Worm (Caenorhabditis elegans) whole organism, L4 larva: ENCODE results near the gene F16B4.7.

Experiments
- F26F4.8 ChIP-seq: fragments of 200-800 bp; sonication (Bioruptor generic); conservative IDR thresholded peaks from 2 replicates; pipeline ENCODE4 v1.3.6; 2022; ENCODE audit warnings: missing genetic modification characterization, missing compliant biosample characterization
- F49E8.2 ChIP-seq: sonication (generic microtip); optimal IDR thresholded peaks from 2 replicates; lab custom pipeline; 2016; ENCODE audit warnings: missing compliant biosample characterization, mild to moderate bottlenecking, missing genetic modification characterization, borderline replicate concordance
- R02D3.7 ChIP-seq: fragments of 150-350 bp; sonication (generic microtip); optimal IDR thresholded peaks from 3 replicates; lab custom pipeline; 2014; ENCODE audit warnings: missing biosample characterization, missing genetic modification characterization
- T20F7.1 ChIP-seq: fragments of 200-800 bp; sonication (Bioruptor generic); optimal IDR thresholded peaks from 2 replicates; lab custom pipeline; 2018; ENCODE audit warnings: mild to moderate bottlenecking, missing genetic modification characterization, missing compliant biosample characterization
- Y48G9A.11 ChIP-seq: fragments of 200-800 bp; sonication (Bioruptor generic); IDR thresholded peaks from 2 replicates; pipeline ENCODE4 v1.3.6; 2022; ENCODE audit warnings: missing genetic modification reagents, missing genetic modification characterization, missing compliant biosample characterization
- Y5F2A.4 ChIP-seq: fragments of 200-800 bp; sonication (Bioruptor generic); optimal IDR thresholded peaks from 2 replicates; lab custom pipeline; 2018; ENCODE audit warnings: mild to moderate bottlenecking, missing genetic modification characterization, missing compliant biosample characterization
- ZK546.5 ChIP-seq, 2 experiments: sonication (generic microtip); optimal IDR thresholded peaks; 2 replicates each; lab custom pipeline; 2017; ENCODE audit warnings: missing biosample characterization in 2 of 2, missing genetic modification characterization in 2 of 2
- aha-1 ChIP-seq: fragments of 150-350 bp; peaks from one replicate; lab custom pipeline; 2014; ENCODE audit warnings: missing biosample characterization, missing genetic modification characterization
- ama-1 ChIP-seq: fragments of 150-350 bp; optimal IDR thresholded peaks from 2 replicates; lab custom pipeline; 2014; ENCODE audit warnings: inconsistent platforms, mixed read lengths
- ceh-82 ChIP-seq: sonication (generic microtip); optimal IDR thresholded peaks from 2 replicates; lab custom pipeline; 2017; ENCODE audit warnings: missing biosample characterization, missing genetic modification characterization
- ces-1 ChIP-seq: fragments of 150-350 bp; sonication (generic microtip); optimal IDR thresholded peaks from 4 replicates; lab custom pipeline; 2014; ENCODE audit warnings: missing biosample characterization, missing genetic modification reagents, missing genetic modification characterization
- ctbp-1 ChIP-seq: fragments of 200-800 bp; sonication (Bioruptor generic); IDR thresholded peaks from 2 replicates; pipeline ENCODE4 v1.3.6; 2022; ENCODE audit warnings: missing genetic modification reagents, missing genetic modification characterization, missing compliant biosample characterization
- daf-19 ChIP-seq: fragments of 200-800 bp; sonication (Bioruptor generic); conservative IDR thresholded peaks from 2 replicates; pipeline ENCODE4 v1.3.6; 2022; ENCODE audit warnings: missing genetic modification characterization, missing compliant biosample characterization
- dmd-6 ChIP-seq: fragments of 200-800 bp; sonication (Bioruptor generic); IDR thresholded peaks from 2 replicates; pipeline ENCODE4 v1.3.6; 2022; ENCODE audit warnings: missing genetic modification reagents, missing genetic modification characterization, missing compliant biosample characterization
- dmd-8 ChIP-seq: fragments of 200-800 bp; sonication (Bioruptor generic); IDR thresholded peaks from 2 replicates; pipeline ENCODE4 v1.3.6; 2022; ENCODE audit warnings: missing genetic modification characterization, missing compliant biosample characterization
- dve-1 ChIP-seq: sonication (generic microtip); optimal IDR thresholded peaks from 2 replicates; lab custom pipeline; 2017; ENCODE audit warnings: antibody characterized with exemption, mild to moderate bottlenecking, missing genetic modification characterization, missing compliant biosample characterization; ENCODE audit not compliant: insufficient read depth
- fkh-10 ChIP-seq: fragments of 150-350 bp; optimal IDR thresholded peaks from 2 replicates; lab custom pipeline; 2014; ENCODE audit warnings: missing biosample characterization, missing genetic modification reagents, missing genetic modification characterization
- hif-1 ChIP-seq, 2 experiments: sonication (generic microtip); optimal IDR thresholded peaks; 2 replicates each; lab custom pipeline; 2016 to 2017; ENCODE audit warnings: missing compliant biosample characterization in 2 of 2, missing genetic modification characterization in 2 of 2, missing genetic modification reagents in 2 of 2, missing genotype in 2 of 2, mild to moderate bottlenecking in 1 of 2
- hlh-11 ChIP-seq: fragments of 200-800 bp; sonication (Bioruptor generic); optimal IDR thresholded peaks from 2 replicates; lab custom pipeline; 2018; ENCODE audit warnings: mild to moderate bottlenecking, missing genetic modification characterization, missing compliant biosample characterization
- hlh-30 ChIP-seq: sonication (generic microtip); optimal IDR thresholded peaks from 2 replicates; lab custom pipeline; 2017; ENCODE audit warnings: antibody characterized with exemption, mild to moderate bottlenecking, missing genetic modification characterization, missing compliant biosample characterization; ENCODE audit not compliant: insufficient read depth
- hmg-1.1 ChIP-seq: fragments of 200-800 bp; sonication (Bioruptor generic); IDR thresholded peaks from 2 replicates; pipeline ENCODE4 v1.3.6; 2022; ENCODE audit warnings: missing genetic modification reagents, missing genetic modification characterization, missing compliant biosample characterization
- jun-1 ChIP-seq: fragments of 150-350 bp; optimal IDR thresholded peaks from 2 replicates; lab custom pipeline; 2014; ENCODE audit warnings: missing biosample characterization, missing genetic modification reagents, missing genetic modification characterization
- lin-1 ChIP-seq: fragments of 200-800 bp; sonication (Bioruptor generic); IDR thresholded peaks from 2 replicates; pipeline ENCODE4 v1.3.6; 2022; ENCODE audit warnings: missing genetic modification reagents, missing genetic modification characterization, missing compliant biosample characterization
- lin-29 ChIP-seq: fragments of 200-800 bp; sonication (Bioruptor generic); IDR thresholded peaks from 2 replicates; pipeline ENCODE4 v1.3.6; 2022; ENCODE audit warnings: missing genetic modification reagents, missing genetic modification characterization, missing compliant biosample characterization
- lsy-2 ChIP-seq, 2 experiments: fragments of 150-350 bp in 1 of 2; sonication (generic microtip) in 1 of 2; optimal IDR thresholded peaks; 2 replicates each; lab custom pipeline; 2014 to 2017; ENCODE audit warnings: missing biosample characterization in 2 of 2, missing genetic modification characterization in 2 of 2
- madf-5 ChIP-seq, 2 experiments: fragments of 200-800 bp; sonication (Bioruptor generic); IDR thresholded peaks; 2 replicates each; pipeline ENCODE4 v1.3.6; 2022; ENCODE audit warnings: missing compliant biosample characterization in 2 of 2, missing genetic modification characterization in 2 of 2
- mdl-1 ChIP-seq, 2 experiments: fragments of 150-350 bp in 1 of 2; sonication (generic microtip) in 1 of 2; optimal IDR thresholded peaks; 2 replicates each; lab custom pipeline; 2014 to 2017; ENCODE audit warnings: missing biosample characterization in 2 of 2, missing genetic modification characterization in 2 of 2
- mxl-3 ChIP-seq: fragments of 200-800 bp; sonication (Bioruptor generic); optimal IDR thresholded peaks from 2 replicates; lab custom pipeline; 2018; ENCODE audit warnings: mild to moderate bottlenecking, missing genetic modification characterization, missing compliant biosample characterization
- nhr-10 ChIP-seq: fragments of 150-350 bp; optimal IDR thresholded peaks from 2 replicates; lab custom pipeline; 2014; ENCODE audit warnings: missing biosample characterization, missing genetic modification characterization
- nhr-102 ChIP-seq: sonication (generic microtip); optimal IDR thresholded peaks from 2 replicates; lab custom pipeline; 2016; ENCODE audit warnings: mild to moderate bottlenecking, missing genetic modification characterization, moderate library complexity, missing compliant biosample characterization
- nhr-111 ChIP-seq: fragments of 200-800 bp; sonication (Bioruptor generic); optimal IDR thresholded peaks from 2 replicates; lab custom pipeline; 2018; ENCODE audit warnings: mild to moderate bottlenecking, missing genetic modification characterization, missing compliant biosample characterization
- nhr-25 ChIP-seq: sonication (generic microtip); optimal IDR thresholded peaks from 2 replicates; lab custom pipeline; 2017; ENCODE audit warnings: missing genetic modification characterization, mild to moderate bottlenecking, missing compliant biosample characterization, antibody characterized with exemption, moderate library complexity, borderline replicate concordance; ENCODE audit not compliant: insufficient read depth
- nhr-28 ChIP-seq: fragments of 150-350 bp; optimal IDR thresholded peaks from 2 replicates; lab custom pipeline; 2014; ENCODE audit warnings: missing biosample characterization, missing genetic modification characterization
- nhr-41 ChIP-seq: fragments of 200-800 bp; sonication (Bioruptor generic); IDR thresholded peaks from 2 replicates; pipeline ENCODE4 v1.3.6; 2022; ENCODE audit warnings: missing genetic modification reagents, missing genetic modification characterization, missing compliant biosample characterization
- nhr-77 ChIP-seq: fragments of 150-350 bp; optimal IDR thresholded peaks from 2 replicates; lab custom pipeline; 2014; ENCODE audit warnings: missing biosample characterization, missing genetic modification characterization
- php-3 ChIP-seq: fragments of 200-800 bp; sonication (Bioruptor generic); IDR thresholded peaks from 2 replicates; pipeline ENCODE4 v1.3.6; 2022; ENCODE audit warnings: missing genetic modification reagents, missing genetic modification characterization, missing compliant biosample characterization
- rbr-2 ChIP-seq: sonication (generic microtip); optimal IDR thresholded peaks from 2 replicates; lab custom pipeline; 2016; ENCODE audit warnings: missing genotype, missing genetic modification characterization, missing compliant biosample characterization
- saeg-2 ChIP-seq: fragments of 200-800 bp; sonication (Bioruptor generic); IDR thresholded peaks from 2 replicates; pipeline ENCODE4 v1.3.6; 2022; ENCODE audit warnings: missing genetic modification reagents, missing genetic modification characterization, missing compliant biosample characterization
- snpc-4 ChIP-seq: fragments of 150-350 bp; optimal IDR thresholded peaks from 2 replicates; lab custom pipeline; 2014; ENCODE audit warnings: missing biosample characterization, missing genetic modification characterization
- spr-1 ChIP-seq: sonication (generic microtip); optimal IDR thresholded peaks from 2 replicates; lab custom pipeline; 2016; ENCODE audit warnings: mild to moderate bottlenecking, missing genetic modification characterization, missing compliant biosample characterization
- tra-1 ChIP-seq: fragments of 200-800 bp; sonication (Bioruptor generic); IDR thresholded peaks from 2 replicates; pipeline ENCODE4 v1.3.6; 2022; ENCODE audit warnings: missing genetic modification reagents, missing genetic modification characterization, missing compliant biosample characterization
- unc-62 ChIP-seq, 3 experiments: fragments of 150-350 bp in 1 of 3; sonication (generic microtip); optimal IDR thresholded peaks in 2 of 3; peaks in 1 of 3; 1 replicate in 1 of 3; 2 replicates in 2 of 3; lab custom pipeline; 2014 to 2017; ENCODE audit warnings: missing biosample characterization in 3 of 3, missing genetic modification characterization in 3 of 3, missing genetic modification reagents in 3 of 3, missing genotype in 1 of 3
- vab-7 ChIP-seq: fragments of 200-800 bp; sonication (Bioruptor generic); IDR thresholded peaks from 2 replicates; pipeline ENCODE4 v1.3.6; 2022; ENCODE audit warnings: missing genetic modification reagents, missing genetic modification characterization, missing compliant biosample characterization
- zag-1 ChIP-seq: fragments of 150-350 bp; optimal IDR thresholded peaks from 2 replicates; lab custom pipeline; 2014; ENCODE audit warnings: missing biosample characterization, missing genetic modification characterization
- zip-11 ChIP-seq: fragments of 200-800 bp; sonication (Bioruptor generic); IDR thresholded peaks from 2 replicates; pipeline ENCODE4 v1.3.6; 2022; ENCODE audit warnings: missing genetic modification characterization, missing compliant biosample characterization
- ztf-7 ChIP-seq: fragments of 150-350 bp; optimal IDR thresholded peaks from 2 replicates; lab custom pipeline; 2014; ENCODE audit warnings: missing biosample characterization, missing genetic modification characterization

Gene F16B4.7

ce11 chrV:1588128-1588527 lies 2.6 kb downstream of the F16B4.7 start, which contains the start of gene F16B4.5:
Gene F16B4.5 (plus strand): TSS chrV:1588428.
- no peak for TF ChIP-seq nhr-25 (tag; lab: Kevin White, UChicago)
- TF ChIP-seq aha-1 (tag; lab: Kevin White, UChicago), result no peak
- no peak for TF ChIP-seq zip-11 (GFP tag; lab: Robert Waterston, UW)
- no peak for TF ChIP-seq nhr-111 (GFP tag; lab: Kevin White, UChicago)
- no peak for TF ChIP-seq ztf-7 (tag; lab: Kevin White, UChicago)
- TF ChIP-seq php-3 (GFP tag; lab: Robert Waterston, UW), result no peak
- TF ChIP-seq zag-1, result no peak
- no peak for TF ChIP-seq madf-5 (GFP tag; IDR thresholded peaks at IDR 0.05; lab: Robert Waterston, UW)
- TF ChIP-seq saeg-2 (GFP tag; lab: Robert Waterston, UW), result no peak
- no peak for TF ChIP-seq dmd-6 (GFP tag; lab: Robert Waterston, UW)
- no peak for TF ChIP-seq hmg-1.1
- TF ChIP-seq rbr-2 (tag; lab: Kevin White, UChicago), result no peak

- TF ChIP-seq saeg-2 (GFP tag; lab: Robert Waterston, UW) (no peak), lin-1 (GFP tag; lab: Robert Waterston, UW) (no peak), ctbp-1 (GFP tag; lab: Robert Waterston, UW) (no peak), mxl-3 (peak; percentile 55), rbr-2 (tag; lab: Kevin White, UChicago) (no peak), nhr-10 (tag; lab: Kevin White, UChicago) (peak; percentile 70), hlh-11 (peak; percentile 59), dmd-6 (GFP tag; lab: Robert Waterston, UW) (no peak), Y5F2A.4 (GFP tag; lab: Kevin White, UChicago) (no peak), ceh-82 (tag; lab: Kevin White, UChicago) (no peak), dve-1 (no peak), nhr-102 (tag; lab: Kevin White, UChicago) (no peak), zip-11 (GFP tag; lab: Robert Waterston, UW) (no peak), hlh-30 (tag; lab: Kevin White, UChicago) (peak; percentile 50), ZK546.5 (tag; optimal IDR thresholded peaks at IDR 0.05; lab: Kevin White, UChicago) (no peak), daf-19 (GFP tag; lab: Robert Waterston, UW) (no peak), unc-62 (GFP tag; optimal IDR thresholded peaks at IDR 0.05 in 1 of 2; lab: Kevin White, UChicago) (peak in 1 of 2 experiments; percentile 79), unc-62 (tag; optimal IDR thresholded peaks at IDR 0.05; lab: Kevin White, UChicago) (no peak), spr-1 (tag; lab: Kevin White, UChicago) (no peak), snpc-4 (tag; lab: Kevin White, UChicago) (no peak), F26F4.8 (no peak), vab-7 (GFP tag; lab: Robert Waterston, UW) (no peak), Y48G9A.11 (GFP tag; lab: Robert Waterston, UW) (no peak), lsy-2 (tag; optimal IDR thresholded peaks at IDR 0.05; lab: Kevin White, UChicago) (peak; percentile 8 to 15), nhr-41 (no peak), lin-29 (GFP tag; lab: Robert Waterston, UW) (no peak), F49E8.2 (tag; lab: Kevin White, UChicago) (no peak), ztf-7 (tag; lab: Kevin White, UChicago) (no peak), hif-1 (tag; optimal IDR thresholded peaks at IDR 0.05; lab: Kevin White, UChicago) (no peak), nhr-28 (peak; percentile 81), T20F7.1 (GFP tag; lab: Kevin White, UChicago) (no peak), fkh-10 (GFP tag; lab: Kevin White, UChicago) (no peak), tra-1 (GFP tag; lab: Robert Waterston, UW) (no peak), nhr-77 (tag; lab: Kevin White, UChicago) (peak; percentile 2), madf-5 (GFP tag; IDR thresholded peaks at IDR 0.05; lab: Robert Waterston, UW) (no peak), ces-1 (GFP tag; lab: Kevin White, UChicago) (no peak), mdl-1 (tag; optimal IDR thresholded peaks at IDR 0.05; lab: Kevin White, UChicago) (peak in 1 of 2 experiments; percentile 6), zag-1 (no peak), ama-1 (lab: Kevin White, UChicago) (peak; percentile 30), R02D3.7 (tag; lab: Kevin White, UChicago) (no peak), jun-1 (no peak), dmd-8 (GFP tag; lab: Robert Waterston, UW) (no peak)
- TF ChIP-seq, all 104 proteins: peak for 10
These were observed 8.4 kb downstream of the F16B4.7 start, which contains the start of gene F16B4.4 for ce11 chrV:1593799-1594420. Gene F16B4.4 (plus strand): TSS chrV:1594019.
